Worm (Caenorhabditis elegans) whole organism, young adult: ENCODE results near the gene try-1.
A peak's percentile ranks its signal among the peaks of the same experiment; 100 is the strongest.
"Not testable (repeated sequence)": the region's sequence is repeated elsewhere in the genome, so short reads cannot be mapped to it uniquely, and the experiment has no call there.

Experiments
- B0019.2 ChIP-seq: fragments of 200-800 bp; sonication (Bioruptor generic); conservative IDR thresholded peaks from 2 replicates; pipeline ENCODE4 v1.3.6; 2022; ENCODE audit warnings: missing genetic modification reagents, missing genetic modification characterization, missing compliant biosample characterization
- B0035.1 ChIP-seq: sonication (generic microtip); optimal IDR thresholded peaks from 2 replicates; lab custom pipeline; 2016; ENCODE audit warnings: missing genetic modification characterization, mild to moderate bottlenecking, missing compliant biosample characterization, missing genotype, missing genetic modification reagents
- D2030.7 ChIP-seq: fragments of 200-800 bp; sonication (Bioruptor generic); IDR thresholded peaks from 2 replicates; pipeline ENCODE4 v1.3.6; 2022; ENCODE audit warnings: missing genetic modification reagents, missing genetic modification characterization, missing compliant biosample characterization
- F23B12.7 ChIP-seq: sonication (generic microtip); optimal IDR thresholded peaks from 2 replicates; lab custom pipeline; 2017; ENCODE audit warnings: missing genetic modification characterization, mild to moderate bottlenecking, missing compliant biosample characterization, antibody characterized with exemption, moderate library complexity; ENCODE audit not compliant: insufficient read depth
- F33H1.4 ChIP-seq: fragments of 200-800 bp; sonication (Bioruptor generic); IDR thresholded peaks from 2 replicates; pipeline ENCODE4 v1.3.6; 2022; ENCODE audit warnings: missing genetic modification reagents, missing genetic modification characterization, missing compliant biosample characterization
- F37B4.10 ChIP-seq: fragments of 200-800 bp; sonication (Bioruptor generic); IDR thresholded peaks from 2 replicates; pipeline ENCODE4 v1.3.6; 2022; ENCODE audit warnings: missing genetic modification characterization, missing compliant biosample characterization
- F39B2.1 ChIP-seq: fragments of 200-800 bp; sonication (Bioruptor generic); IDR thresholded peaks from 2 replicates; pipeline ENCODE4 v1.3.6; 2022; ENCODE audit warnings: missing genetic modification reagents, missing genetic modification characterization, missing compliant biosample characterization
- Y95B8A.8 ChIP-seq: fragments of 200-800 bp; sonication (Bioruptor generic); IDR thresholded peaks from 2 replicates; pipeline ENCODE4 v1.3.6; 2022; ENCODE audit warnings: missing genetic modification reagents, missing genetic modification characterization, missing compliant biosample characterization
- akir-1 ChIP-seq: fragments of 200-800 bp; sonication (Bioruptor generic); optimal IDR thresholded peaks from 2 replicates; lab custom pipeline; 2018; ENCODE audit warnings: mild to moderate bottlenecking, missing genetic modification characterization, moderate library complexity, missing compliant biosample characterization
- attf-5 ChIP-seq: fragments of 200-800 bp; sonication (Bioruptor generic); optimal IDR thresholded peaks from 2 replicates; lab custom pipeline; 2018; ENCODE audit warnings: mild to moderate bottlenecking, missing genetic modification characterization, missing compliant biosample characterization
- cebp-1 ChIP-seq, 2 experiments: fragments of 200-800 bp in 1 of 2; sonication (Bioruptor generic) in 1 of 2; sonication (generic microtip) in 1 of 2; IDR thresholded peaks in 1 of 2; optimal IDR thresholded peaks in 1 of 2; 2 replicates each; pipeline versions ENCODE4 v1.3.6 to Lab custom; 2017 to 2022; ENCODE audit warnings: missing compliant biosample characterization in 2 of 2, missing genetic modification characterization in 2 of 2, mild to moderate bottlenecking in 1 of 2, missing genetic modification reagents in 1 of 2, moderate library complexity in 1 of 2
- ceh-27 ChIP-seq: fragments of 200-800 bp; sonication (Bioruptor generic); optimal IDR thresholded peaks from 2 replicates; lab custom pipeline; 2018; ENCODE audit warnings: mild to moderate bottlenecking, missing genetic modification characterization, moderate library complexity, missing compliant biosample characterization
- ceh-40 ChIP-seq: fragments of 200-800 bp; sonication (Bioruptor generic); IDR thresholded peaks from 2 replicates; pipeline ENCODE4 v1.3.6; 2022; ENCODE audit warnings: missing genetic modification characterization, missing compliant biosample characterization
- ceh-79 ChIP-seq: sonication (generic microtip); optimal IDR thresholded peaks from 2 replicates; lab custom pipeline; 2017; ENCODE audit warnings: mild to moderate bottlenecking, missing genetic modification characterization, missing compliant biosample characterization
- dpff-1 ChIP-seq: sonication (generic microtip); optimal IDR thresholded peaks from 2 replicates; lab custom pipeline; 2017; ENCODE audit warnings: mild to moderate bottlenecking, missing genetic modification characterization, missing compliant biosample characterization
- efl-1 ChIP-seq: fragments of 150-350 bp; optimal IDR thresholded peaks from 2 replicates; lab custom pipeline; 2014; ENCODE audit warnings: missing biosample characterization, missing genetic modification reagents, missing genetic modification characterization
- ekl-4 ChIP-seq: fragments of 200-800 bp; sonication (Bioruptor generic); IDR thresholded peaks from 2 replicates; pipeline ENCODE4 v1.3.6; 2022; ENCODE audit warnings: missing genetic modification reagents, missing genetic modification characterization, missing compliant biosample characterization
- fkh-3 ChIP-seq: sonication (generic microtip); optimal IDR thresholded peaks from 2 replicates; lab custom pipeline; 2016; ENCODE audit warnings: mild to moderate bottlenecking, missing genetic modification characterization, missing compliant biosample characterization
- him-1 ChIP-seq: sonication (generic microtip); optimal IDR thresholded peaks from 2 replicates; lab custom pipeline; 2016; ENCODE audit warnings: missing genotype, missing genetic modification reagents, missing genetic modification characterization, missing compliant biosample characterization
- hrde-1 ChIP-seq: sonication (generic microtip); optimal IDR thresholded peaks from 2 replicates; lab custom pipeline; 2016; ENCODE audit warnings: missing genetic modification characterization, mild to moderate bottlenecking, missing compliant biosample characterization, moderate library complexity, missing genotype, missing genetic modification reagents, borderline replicate concordance
- hsf-1 ChIP-seq: fragments of 200-800 bp; sonication (Bioruptor generic); IDR thresholded peaks from 2 replicates; pipeline ENCODE4 v1.3.6; 2022; ENCODE audit warnings: missing genetic modification reagents, missing genetic modification characterization, missing compliant biosample characterization
- let-607 ChIP-seq, 2 experiments: fragments of 200-800 bp in 1 of 2; sonication (Bioruptor generic) in 1 of 2; sonication (generic microtip) in 1 of 2; optimal IDR thresholded peaks; 2 replicates each; lab custom pipeline; 2016 to 2018; ENCODE audit warnings: mild to moderate bottlenecking in 2 of 2, missing compliant biosample characterization in 2 of 2, missing genetic modification characterization in 2 of 2, moderate library complexity in 2 of 2, missing genotype in 1 of 2
- lin-26 ChIP-seq: fragments of 200-800 bp; sonication (Bioruptor generic); IDR thresholded peaks from 2 replicates; pipeline ENCODE4 v1.3.6; 2022; ENCODE audit warnings: missing genetic modification reagents, missing genetic modification characterization, missing compliant biosample characterization
- lin-40 ChIP-seq: sonication (generic microtip); optimal IDR thresholded peaks from 2 replicates; lab custom pipeline; 2016; ENCODE audit warnings: missing genetic modification characterization, mild to moderate bottlenecking, missing compliant biosample characterization, missing genotype, missing genetic modification reagents
- madf-10 ChIP-seq: sonication (generic microtip); optimal IDR thresholded peaks from 2 replicates; lab custom pipeline; 2016; ENCODE audit warnings: mild to moderate bottlenecking, missing genetic modification characterization, missing compliant biosample characterization
- madf-8 ChIP-seq: fragments of 200-800 bp; sonication (Bioruptor generic); conservative IDR thresholded peaks from 2 replicates; pipeline ENCODE4 v1.3.6; 2022; ENCODE audit warnings: missing genetic modification reagents, missing genetic modification characterization, missing compliant biosample characterization
- mes-4 ChIP-seq: sonication (generic microtip); optimal IDR thresholded peaks from 2 replicates; lab custom pipeline; 2016; ENCODE audit warnings: missing genotype, missing genetic modification characterization, missing compliant biosample characterization
- nhr-120 ChIP-seq: fragments of 200-800 bp; sonication (Bioruptor generic); IDR thresholded peaks from 2 replicates; pipeline ENCODE4 v1.3.6; 2022; ENCODE audit warnings: missing genetic modification characterization, missing compliant biosample characterization
- nhr-80 ChIP-seq: sonication (generic microtip); optimal IDR thresholded peaks from 2 replicates; lab custom pipeline; 2016; ENCODE audit warnings: missing genetic modification characterization, missing compliant biosample characterization
- pbrm-1 ChIP-seq: fragments of 200-800 bp; sonication (Bioruptor generic); IDR thresholded peaks from 2 replicates; pipeline ENCODE4 v1.3.6; 2022; ENCODE audit warnings: missing genetic modification reagents, missing genetic modification characterization, missing compliant biosample characterization
- pha-4 ChIP-seq: fragments of 150-350 bp; sonication (generic microtip); optimal IDR thresholded peaks from 2 replicates; lab custom pipeline; 2014; ENCODE audit warnings: missing biosample characterization, missing genetic modification reagents, missing genetic modification characterization
- rcor-1 ChIP-seq: fragments of 200-800 bp; sonication (Bioruptor generic); IDR thresholded peaks from 2 replicates; pipeline ENCODE4 v1.3.6; 2022; ENCODE audit warnings: missing genetic modification reagents, missing genetic modification characterization, missing compliant biosample characterization
- repo-1 ChIP-seq: sonication (generic microtip); optimal IDR thresholded peaks from 2 replicates; lab custom pipeline; 2017; ENCODE audit warnings: mild to moderate bottlenecking, missing genetic modification characterization, missing compliant biosample characterization
- rpc-1 ChIP-seq, 2 experiments: fragments of 150-350 bp in 1 of 2; sonication (generic microtip) in 1 of 2; optimal IDR thresholded peaks; 2 replicates each; lab custom pipeline; 2014 to 2018; ENCODE audit warnings: missing biosample characterization in 1 of 2, missing genetic modification characterization in 1 of 2, missing genetic modification reagents in 1 of 2, missing genotype in 1 of 2
- snpc-1.3 ChIP-seq: sonication (generic microtip); optimal IDR thresholded peaks from 2 replicates; lab custom pipeline; 2017; ENCODE audit warnings: missing genetic modification characterization, mild to moderate bottlenecking, missing compliant biosample characterization, antibody characterized with exemption, moderate library complexity, missing genotype, missing genetic modification reagents; ENCODE audit not compliant: insufficient read depth
- snpc-4 ChIP-seq, 5 experiments: fragments of 150-350 bp in 1 of 5; sonication (generic microtip) in 4 of 5; optimal IDR thresholded peaks; 2 replicates each; lab custom pipeline; 2014 to 2018; ENCODE audit warnings: missing genetic modification characterization in 5 of 5, missing biosample characterization in 3 of 5, antibody characterized with exemption in 2 of 5, mild to moderate bottlenecking in 2 of 5, missing compliant biosample characterization in 2 of 5, missing genotype in 2 of 5, moderate library complexity in 2 of 5, missing genetic modification reagents in 1 of 5
- somi-1 ChIP-seq: fragments of 200-800 bp; sonication (Bioruptor generic); optimal IDR thresholded peaks from 2 replicates; lab custom pipeline; 2018; ENCODE audit warnings: mild to moderate bottlenecking, missing genetic modification characterization, missing compliant biosample characterization
- sptf-2 ChIP-seq: fragments of 200-800 bp; sonication (Bioruptor generic); optimal IDR thresholded peaks from 2 replicates; lab custom pipeline; 2018; ENCODE audit warnings: mild to moderate bottlenecking, missing genetic modification characterization, missing compliant biosample characterization
- tbx-9 ChIP-seq: sonication (generic microtip); optimal IDR thresholded peaks from 2 replicates; lab custom pipeline; 2016; ENCODE audit warnings: borderline replicate concordance, missing genetic modification characterization, inconsistent platforms, missing compliant biosample characterization
- unc-130 ChIP-seq: sonication (generic microtip); optimal IDR thresholded peaks from 2 replicates; lab custom pipeline; 2016; ENCODE audit warnings: missing genetic modification reagents, missing genetic modification characterization, missing compliant biosample characterization
- xnd-1 ChIP-seq: sonication (generic microtip); optimal IDR thresholded peaks from 2 replicates; lab custom pipeline; 2016; ENCODE audit warnings: missing genotype, missing genetic modification reagents, missing genetic modification characterization, missing compliant biosample characterization
- zim-3 ChIP-seq: sonication (generic microtip); optimal IDR thresholded peaks from 2 replicates; lab custom pipeline; 2017; ENCODE audit warnings: mild to moderate bottlenecking, missing genetic modification characterization, moderate library complexity, missing compliant biosample characterization
- ztf-22 ChIP-seq: fragments of 200-800 bp; sonication (Bioruptor generic); optimal IDR thresholded peaks from 2 replicates; lab custom pipeline; 2018; ENCODE audit warnings: mild to moderate bottlenecking, missing genetic modification characterization, moderate library complexity, missing compliant biosample characterization

The try-1 gene

ce11 chrII:4904277-4904676, 45.0 kb downstream of the try-1 start (continued):
- TF ChIP-seq ceh-27 (GFP tag; lab: Kevin White, UChicago) (peak; percentile 32), attf-5 (GFP tag; lab: Kevin White, UChicago) (peak; percentile 40), xnd-1 (tag; lab: Kevin White, UChicago) (peak; percentile 26), tbx-9 (tag; lab: Kevin White, UChicago) (no peak), B0035.1 (no peak), ceh-79 (no peak), hsf-1 (GFP tag; lab: Robert Waterston, UW) (peak; percentile 96), let-607 (tag; optimal IDR thresholded peaks at IDR 0.05; lab: Kevin White, UChicago) (no peak), rcor-1 (GFP tag; lab: Robert Waterston, UW) (peak; percentile 61), F37B4.10 (GFP tag; lab: Robert Waterston, UW) (no peak), akir-1 (GFP tag; lab: Kevin White, UChicago) (no peak), B0019.2 (GFP tag; lab: Robert Waterston, UW) (no peak), madf-8 (GFP tag; lab: Robert Waterston, UW) (peak; percentile 47; the same call in 1 of the 2 replicates), ztf-22 (no peak)
- TF ChIP-seq, all 124 proteins: peak for 46

ce11 chrII:4903696-4904095, 45.6 kb downstream of the try-1 start, which contains the start of gene sgt-1:
Gene sgt-1, minus strand, starts transcription at chrII:4903796.
- not testable (repeated sequence) for TF ChIP-seq somi-1; ceh-79; ceh-40 (GFP tag; lab: Robert Waterston, UW)

DNA sequence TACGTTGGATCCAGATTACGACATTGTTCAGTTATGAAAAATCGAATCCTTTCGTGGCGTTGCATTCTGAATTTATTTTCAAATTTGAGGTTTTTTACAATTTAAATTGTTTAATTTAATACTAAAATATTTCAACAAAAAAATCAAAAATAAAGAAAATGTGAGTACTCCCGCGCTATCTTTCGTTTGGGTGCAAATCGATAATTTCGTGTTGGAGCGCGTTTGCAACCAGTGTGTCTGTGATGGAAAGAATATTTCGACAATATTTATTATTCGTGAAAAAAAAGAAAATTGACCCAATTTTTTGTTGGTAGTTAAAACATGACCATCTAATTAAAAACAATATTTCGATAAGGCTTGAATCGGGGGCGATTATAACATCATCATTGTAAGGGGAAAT, 47.3 kb downstream of the try-1 start, which contains the start of gene R05F9.9:
Gene R05F9.9, minus strand, starts transcription at position 66 of the 400 bp plus-strand sequence.
- TF ChIP-seq rpc-1 (optimal IDR thresholded peaks at IDR 0.05; lab: Kevin White, UChicago) (no peak), rpc-1 (tag; optimal IDR thresholded peaks at IDR 0.05; lab: Kevin White, UChicago) (no peak), dpff-1 (tag; lab: Kevin White, UChicago) (no peak), ekl-4 (GFP tag; lab: Robert Waterston, UW) (peak; percentile 50), Y95B8A.8 (GFP tag; lab: Robert Waterston, UW) (peak; percentile 62; the same call in 1 of the 2 replicates), mes-4 (tag; lab: Kevin White, UChicago) (no peak), nhr-120 (GFP tag; lab: Robert Waterston, UW) (no peak), F33H1.4 (GFP tag; lab: Robert Waterston, UW) (peak; percentile 6; the same call in 1 of the 2 replicates), him-1 (tag; lab: Kevin White, UChicago) (no peak), D2030.7 (GFP tag; lab: Robert Waterston, UW) (no peak), repo-1 (peak; percentile 56), F39B2.1 (GFP tag; lab: Robert Waterston, UW) (0 out of 2 replicates have a peak, but pooled peaks have one; percentile 15), rcor-1 (GFP tag; lab: Robert Waterston, UW) (no peak), pha-4 (tag; lab: Kevin White, UChicago) (no peak), cebp-1 (GFP tag; IDR thresholded peaks at IDR 0.05; lab: Robert Waterston, UW) (no peak), cebp-1 (tag; optimal IDR thresholded peaks at IDR 0.05; lab: Kevin White, UChicago) (peak; percentile 57), pbrm-1 (GFP tag; lab: Robert Waterston, UW) (no peak), snpc-4 (GFP tag; optimal IDR thresholded peaks at IDR 0.05; lab: Kevin White, UChicago) (no peak), snpc-4 (tag; optimal IDR thresholded peaks at IDR 0.05; lab: Kevin White, UChicago) (peak in 2 of 4 experiments; percentile 23 to 50), lin-26 (no peak), snpc-1.3 (tag; lab: Kevin White, UChicago) (peak; percentile 8), F23B12.7 (tag; lab: Kevin White, UChicago) (peak; percentile 55), sptf-2 (GFP tag; lab: Kevin White, UChicago) (no peak), nhr-80 (tag; lab: Kevin White, UChicago) (peak; percentile 17), zim-3 (no peak), hrde-1 (tag; lab: Kevin White, UChicago) (no peak), fkh-3 (tag; lab: Kevin White, UChicago) (no peak), unc-130 (no peak), madf-10 (tag; lab: Kevin White, UChicago) (peak; percentile 21), efl-1 (GFP tag; lab: Kevin White, UChicago) (peak; percentile 39), lin-40 (tag; lab: Kevin White, UChicago) (peak; percentile 8)
